Worm (Caenorhabditis elegans): ENCODE results near the gene F55A11.11.

DNA sequence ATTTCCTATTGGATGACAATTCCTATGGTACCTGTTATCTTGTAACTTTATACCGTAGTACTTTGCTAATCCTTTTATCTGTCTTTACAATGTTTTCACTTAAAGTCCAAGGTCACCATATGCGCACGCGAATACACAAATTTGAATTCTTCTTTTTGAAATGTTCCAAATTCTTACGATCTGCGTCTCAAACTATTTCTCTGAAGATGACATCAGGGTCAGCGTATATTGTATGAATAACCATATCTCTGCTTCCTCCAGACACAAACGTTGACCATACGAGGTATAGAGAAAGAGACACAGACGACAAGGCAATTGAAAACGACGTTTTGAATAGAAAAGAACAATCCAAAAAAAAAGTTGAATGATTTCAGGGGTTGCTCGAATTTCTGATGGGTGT, 9.0 kb upstream of the F55A11.11 start:
- no peak for TF ChIP-seq him-1 (tag; optimal IDR thresholded peaks at IDR 0.05)
- no peak for TF ChIP-seq dao-5 (tag; optimal IDR thresholded peaks at IDR 0.05)
- no peak for TF ChIP-seq W03F9.2 (tag; optimal IDR thresholded peaks at IDR 0.05)
